Worm (Caenorhabditis elegans) whole organism, L4 larva: ENCODE measurements around the gene ZK757.2.

ENCODE experiments used
- D1046.2 ChIP-seq: fragments of 200-800 bp; sonication (Bioruptor generic); IDR thresholded peaks from 2 replicates; pipeline ENCODE4 v1.3.6; 2022; ENCODE audit warnings: missing genetic modification characterization, missing compliant biosample characterization
- F26F4.8 ChIP-seq: fragments of 200-800 bp; sonication (Bioruptor generic); conservative IDR thresholded peaks from 2 replicates; pipeline ENCODE4 v1.3.6; 2022; ENCODE audit warnings: missing genetic modification characterization, missing compliant biosample characterization
- F37D6.2 ChIP-seq: sonication (generic microtip); optimal IDR thresholded peaks from 2 replicates; lab custom pipeline; 2016; ENCODE audit warnings: mild to moderate bottlenecking, missing genetic modification characterization, missing compliant biosample characterization
- F44E2.7 ChIP-seq: fragments of 200-800 bp; sonication (Bioruptor generic); IDR thresholded peaks from 2 replicates; pipeline ENCODE4 v2.1.2; 2022; ENCODE audit warnings: missing genetic modification characterization, missing compliant biosample characterization
- F49E8.2 ChIP-seq: sonication (generic microtip); optimal IDR thresholded peaks from 2 replicates; lab custom pipeline; 2016; ENCODE audit warnings: missing compliant biosample characterization, mild to moderate bottlenecking, missing genetic modification characterization, borderline replicate concordance
- Y48G9A.11 ChIP-seq: fragments of 200-800 bp; sonication (Bioruptor generic); IDR thresholded peaks from 2 replicates; pipeline ENCODE4 v1.3.6; 2022; ENCODE audit warnings: missing genetic modification reagents, missing genetic modification characterization, missing compliant biosample characterization
- Y75B8A.6 ChIP-seq: fragments of 200-800 bp; sonication (Bioruptor generic); IDR thresholded peaks from 2 replicates; pipeline ENCODE4 v1.3.6; 2022; ENCODE audit warnings: missing genetic modification reagents, missing genetic modification characterization, missing compliant biosample characterization
- ZK337.2 ChIP-seq: fragments of 200-800 bp; sonication (Bioruptor generic); IDR thresholded peaks from 2 replicates; pipeline ENCODE4 v1.3.6; 2022; ENCODE audit warnings: missing genetic modification reagents, missing genetic modification characterization, missing compliant biosample characterization
- ZK546.5 ChIP-seq, 2 experiments: sonication (generic microtip); optimal IDR thresholded peaks; 2 replicates each; lab custom pipeline; 2017; ENCODE audit warnings: missing biosample characterization in 2 of 2, missing genetic modification characterization in 2 of 2
- aha-1 ChIP-seq: fragments of 150-350 bp; peaks from one replicate; lab custom pipeline; 2014; ENCODE audit warnings: missing biosample characterization, missing genetic modification characterization
- aly-2 ChIP-seq: sonication (generic microtip); optimal IDR thresholded peaks from 2 replicates; lab custom pipeline; 2018; ENCODE audit warnings: missing biosample characterization, missing genetic modification characterization
- attf-4 ChIP-seq: sonication (generic microtip); optimal IDR thresholded peaks from 3 replicates; lab custom pipeline; 2017; ENCODE audit warnings: missing biosample characterization, missing genetic modification characterization
- ceh-20 ChIP-seq: fragments of 200-800 bp; sonication (Bioruptor generic); IDR thresholded peaks from 2 replicates; pipeline ENCODE4 v1.3.6; 2022; ENCODE audit warnings: missing genetic modification reagents, missing genetic modification characterization, missing compliant biosample characterization
- ceh-28 ChIP-seq: fragments of 150-350 bp; optimal IDR thresholded peaks from 2 replicates; lab custom pipeline; 2014; ENCODE audit warnings: missing biosample characterization, missing genetic modification reagents, missing genetic modification characterization
- ceh-62 ChIP-seq: sonication (generic microtip); optimal IDR thresholded peaks from 2 replicates; lab custom pipeline; 2017; ENCODE audit warnings: missing biosample characterization, missing genetic modification characterization
- daf-12 ChIP-seq: fragments of 150-350 bp; optimal IDR thresholded peaks from 2 replicates; lab custom pipeline; 2014; ENCODE audit warnings: missing biosample characterization, missing genetic modification reagents, missing genetic modification characterization
- daf-19 ChIP-seq: fragments of 200-800 bp; sonication (Bioruptor generic); conservative IDR thresholded peaks from 2 replicates; pipeline ENCODE4 v1.3.6; 2022; ENCODE audit warnings: missing genetic modification characterization, missing compliant biosample characterization
- dmd-6 ChIP-seq: fragments of 200-800 bp; sonication (Bioruptor generic); IDR thresholded peaks from 2 replicates; pipeline ENCODE4 v1.3.6; 2022; ENCODE audit warnings: missing genetic modification reagents, missing genetic modification characterization, missing compliant biosample characterization
- dmd-8 ChIP-seq: fragments of 200-800 bp; sonication (Bioruptor generic); IDR thresholded peaks from 2 replicates; pipeline ENCODE4 v1.3.6; 2022; ENCODE audit warnings: missing genetic modification characterization, missing compliant biosample characterization
- dmd-9 ChIP-seq: fragments of 200-800 bp; sonication (Bioruptor generic); IDR thresholded peaks from 2 replicates; pipeline ENCODE4 v1.3.6; 2022; ENCODE audit warnings: missing genetic modification reagents, missing genetic modification characterization, missing compliant biosample characterization
- dpl-1 ChIP-seq: fragments of 150-350 bp; optimal IDR thresholded peaks from 2 replicates; lab custom pipeline; 2014; ENCODE audit warnings: missing biosample characterization, missing genetic modification reagents, missing genetic modification characterization
- egl-27 ChIP-seq: sonication (generic microtip); optimal IDR thresholded peaks from 3 replicates; lab custom pipeline; 2017; ENCODE audit warnings: missing biosample characterization, missing genetic modification reagents, missing genetic modification characterization
- egl-43 ChIP-seq: fragments of 200-800 bp; sonication (Bioruptor generic); IDR thresholded peaks from 2 replicates; pipeline ENCODE4 v1.3.6; 2022; ENCODE audit warnings: missing genetic modification reagents, missing genetic modification characterization, missing compliant biosample characterization
- fos-1 ChIP-seq: fragments of 150-350 bp; optimal IDR thresholded peaks from 2 replicates; lab custom pipeline; 2014; ENCODE audit warnings: missing biosample characterization, missing genetic modification characterization
- gei-8 ChIP-seq: fragments of 200-800 bp; sonication (Bioruptor generic); optimal IDR thresholded peaks from 2 replicates; lab custom pipeline; 2018; ENCODE audit warnings: mild to moderate bottlenecking, missing genetic modification characterization, missing compliant biosample characterization
- hif-1 ChIP-seq, 2 experiments: sonication (generic microtip); optimal IDR thresholded peaks; 2 replicates each; lab custom pipeline; 2016 to 2017; ENCODE audit warnings: missing compliant biosample characterization in 2 of 2, missing genetic modification characterization in 2 of 2, missing genetic modification reagents in 2 of 2, missing genotype in 2 of 2, mild to moderate bottlenecking in 1 of 2
- hlh-30 ChIP-seq: sonication (generic microtip); optimal IDR thresholded peaks from 2 replicates; lab custom pipeline; 2017; ENCODE audit warnings: antibody characterized with exemption, mild to moderate bottlenecking, missing genetic modification characterization, missing compliant biosample characterization; ENCODE audit not compliant: insufficient read depth
- hmg-1.1 ChIP-seq: fragments of 200-800 bp; sonication (Bioruptor generic); IDR thresholded peaks from 2 replicates; pipeline ENCODE4 v1.3.6; 2022; ENCODE audit warnings: missing genetic modification reagents, missing genetic modification characterization, missing compliant biosample characterization
- jun-1 ChIP-seq: fragments of 150-350 bp; optimal IDR thresholded peaks from 2 replicates; lab custom pipeline; 2014; ENCODE audit warnings: missing biosample characterization, missing genetic modification reagents, missing genetic modification characterization
- lin-15B ChIP-seq: fragments of 150-350 bp; sonication (generic microtip); optimal IDR thresholded peaks from 3 replicates; lab custom pipeline; 2014; ENCODE audit warnings: missing biosample characterization, missing genetic modification characterization
- lsy-2 ChIP-seq, 2 experiments: fragments of 150-350 bp in 1 of 2; sonication (generic microtip) in 1 of 2; optimal IDR thresholded peaks; 2 replicates each; lab custom pipeline; 2014 to 2017; ENCODE audit warnings: missing biosample characterization in 2 of 2, missing genetic modification characterization in 2 of 2
- madf-9 ChIP-seq: fragments of 200-800 bp; sonication (Bioruptor generic); conservative IDR thresholded peaks from 2 replicates; pipeline ENCODE4 v1.3.6; 2022; ENCODE audit warnings: missing genetic modification reagents, missing genetic modification characterization, missing compliant biosample characterization
- mxl-2 ChIP-seq: fragments of 200-800 bp; sonication (Bioruptor generic); conservative IDR thresholded peaks from 2 replicates; pipeline ENCODE4 v1.3.6; 2022; ENCODE audit warnings: missing genetic modification reagents, missing genetic modification characterization, missing compliant biosample characterization
- nhr-11 ChIP-seq: fragments of 150-350 bp; optimal IDR thresholded peaks from 2 replicates; lab custom pipeline; 2014; ENCODE audit warnings: missing biosample characterization, missing genetic modification characterization
- nhr-111 ChIP-seq: fragments of 200-800 bp; sonication (Bioruptor generic); optimal IDR thresholded peaks from 2 replicates; lab custom pipeline; 2018; ENCODE audit warnings: mild to moderate bottlenecking, missing genetic modification characterization, missing compliant biosample characterization
- nhr-25 ChIP-seq: sonication (generic microtip); optimal IDR thresholded peaks from 2 replicates; lab custom pipeline; 2017; ENCODE audit warnings: missing genetic modification characterization, mild to moderate bottlenecking, missing compliant biosample characterization, antibody characterized with exemption, moderate library complexity, borderline replicate concordance; ENCODE audit not compliant: insufficient read depth
- pqm-1 ChIP-seq: sonication (generic microtip); optimal IDR thresholded peaks from 2 replicates; lab custom pipeline; 2017; ENCODE audit warnings: missing biosample characterization, missing genetic modification characterization
- rbr-2 ChIP-seq: sonication (generic microtip); optimal IDR thresholded peaks from 2 replicates; lab custom pipeline; 2016; ENCODE audit warnings: missing genotype, missing genetic modification characterization, missing compliant biosample characterization
- skn-1 ChIP-seq: fragments of 150-350 bp; optimal IDR thresholded peaks from 2 replicates; lab custom pipeline; 2014; ENCODE audit warnings: missing biosample characterization, missing genetic modification characterization
- snpc-1.2 ChIP-seq: fragments of 200-800 bp; sonication (Bioruptor generic); IDR thresholded peaks from 2 replicates; pipeline ENCODE4 v1.3.6; 2022; ENCODE audit warnings: missing genetic modification reagents, missing genetic modification characterization, missing compliant biosample characterization
- snpc-4 ChIP-seq: fragments of 150-350 bp; optimal IDR thresholded peaks from 2 replicates; lab custom pipeline; 2014; ENCODE audit warnings: missing biosample characterization, missing genetic modification characterization
- spr-3 ChIP-seq: fragments of 200-800 bp; sonication (Bioruptor generic); optimal IDR thresholded peaks from 2 replicates; lab custom pipeline; 2018; ENCODE audit warnings: mild to moderate bottlenecking, missing genetic modification characterization, missing compliant biosample characterization
- tag-97 ChIP-seq: fragments of 200-800 bp; sonication (Bioruptor generic); IDR thresholded peaks from 2 replicates; pipeline ENCODE4 v1.3.6; 2022; ENCODE audit warnings: missing genetic modification characterization, missing compliant biosample characterization
- unc-130 ChIP-seq: sonication (generic microtip); optimal IDR thresholded peaks from 2 replicates; lab custom pipeline; 2016; ENCODE audit warnings: missing genetic modification reagents, missing genetic modification characterization, missing compliant biosample characterization
- unc-39 ChIP-seq: sonication (generic microtip); optimal IDR thresholded peaks from 2 replicates; lab custom pipeline; 2017; ENCODE audit warnings: missing biosample characterization, missing genetic modification characterization
- zag-1 ChIP-seq: fragments of 150-350 bp; optimal IDR thresholded peaks from 2 replicates; lab custom pipeline; 2014; ENCODE audit warnings: missing biosample characterization, missing genetic modification characterization
- zfp-3 ChIP-seq: fragments of 200-800 bp; sonication (Bioruptor generic); conservative IDR thresholded peaks from 2 replicates; pipeline ENCODE4 v1.3.6; 2022; ENCODE audit warnings: missing genetic modification reagents, missing genetic modification characterization, missing compliant biosample characterization
- zip-11 ChIP-seq: fragments of 200-800 bp; sonication (Bioruptor generic); IDR thresholded peaks from 2 replicates; pipeline ENCODE4 v1.3.6; 2022; ENCODE audit warnings: missing genetic modification characterization, missing compliant biosample characterization
- zip-2 ChIP-seq: fragments of 150-350 bp; optimal IDR thresholded peaks from 2 replicates; lab custom pipeline; 2014; ENCODE audit warnings: missing biosample characterization, missing genetic modification characterization
- ztf-11 ChIP-seq: fragments of 150-350 bp; optimal IDR thresholded peaks from 2 replicates; lab custom pipeline; 2014; ENCODE audit warnings: missing biosample characterization, missing genetic modification characterization
- ztf-7 ChIP-seq: fragments of 150-350 bp; optimal IDR thresholded peaks from 2 replicates; lab custom pipeline; 2014; ENCODE audit warnings: missing biosample characterization, missing genetic modification characterization

Gene ZK757.2

DNA sequence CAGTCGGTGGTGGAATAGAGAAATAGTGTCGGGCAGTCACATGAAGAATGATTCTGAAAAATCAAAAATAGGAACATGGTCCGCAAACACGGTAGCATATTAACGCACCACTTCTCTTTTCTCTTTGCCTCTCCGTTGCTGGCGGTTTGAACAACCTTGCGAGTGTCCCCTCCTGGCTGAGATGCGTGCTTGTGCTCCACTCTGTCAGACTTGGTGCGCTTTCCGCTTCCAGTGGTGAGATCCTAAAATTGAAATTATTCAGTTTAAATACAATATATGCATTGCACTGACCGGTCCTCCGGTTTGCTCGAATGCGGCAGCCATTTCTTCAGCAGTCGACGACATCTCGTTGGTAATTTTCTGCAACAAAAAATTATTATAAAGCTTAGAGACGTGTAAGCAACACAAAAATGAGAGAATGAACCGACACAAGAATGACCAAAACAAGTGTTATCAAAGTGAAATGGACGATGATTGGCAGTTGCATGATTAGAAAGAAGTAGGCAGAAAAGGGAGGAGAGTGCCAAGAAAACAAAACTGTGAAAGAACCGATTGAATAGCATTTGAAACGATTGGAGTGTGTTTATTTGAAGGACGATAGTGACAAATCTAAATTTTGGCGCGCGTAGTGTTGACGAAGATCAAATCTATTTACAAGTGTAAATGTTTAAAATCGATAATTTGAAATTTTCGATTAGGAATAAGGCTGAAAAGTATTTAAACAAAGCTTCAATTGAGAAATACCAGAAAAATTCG lies 53.5 kb downstream of the ZK757.2 start, which contains the start of gene ZK632.9 (continued):
- TF ChIP-seq fos-1, result no peak
- TF ChIP-seq daf-19 (GFP tag; lab: Robert Waterston, UW), result no peak
- no peak for TF ChIP-seq pqm-1
- no peak for TF ChIP-seq unc-130
- no peak for TF ChIP-seq zip-11 (GFP tag; lab: Robert Waterston, UW)
- no peak for TF ChIP-seq spr-3 (GFP tag; lab: Kevin White, UChicago)
- no peak for TF ChIP-seq ceh-20 (GFP tag; lab: Robert Waterston, UW)
- no peak for TF ChIP-seq madf-9 (GFP tag; lab: Robert Waterston, UW)
- no peak for TF ChIP-seq rbr-2 (tag; lab: Kevin White, UChicago)
- no peak for TF ChIP-seq ceh-62 (tag; lab: Kevin White, UChicago)
- no peak for TF ChIP-seq aha-1 (tag; lab: Kevin White, UChicago)
- no peak for TF ChIP-seq F26F4.8 (GFP tag; lab: Robert Waterston, UW)
- TF ChIP-seq daf-12 (tag; lab: Kevin White, UChicago), result no peak
- TF ChIP-seq egl-27, result no peak
- 0 out of 2 replicates have a peak, but pooled peaks have one; percentile 34 for TF ChIP-seq snpc-1.2
- TF ChIP-seq snpc-4 (tag; lab: Kevin White, UChicago), result no peak
- no peak for TF ChIP-seq ZK337.2 (GFP tag; lab: Robert Waterston, UW)
- no peak for TF ChIP-seq nhr-11 (tag; lab: Kevin White, UChicago)
- no peak for TF ChIP-seq ZK546.5 (tag; optimal IDR thresholded peaks at IDR 0.05; lab: Kevin White, UChicago)
- TF ChIP-seq gei-8, result no peak
- TF ChIP-seq dpl-1 (GFP tag; lab: Kevin White, UChicago), result peak; percentile 10
- TF ChIP-seq dmd-9 (GFP tag; lab: Robert Waterston, UW), result no peak
- peak; percentile 70; the same call in 1 of the 2 replicates for TF ChIP-seq Y75B8A.6 (GFP tag; lab: Robert Waterston, UW)
- no peak for TF ChIP-seq attf-4 (tag; lab: Kevin White, UChicago)
- TF ChIP-seq hlh-30 (tag; lab: Kevin White, UChicago), result no peak
- TF ChIP-seq egl-43 (GFP tag; lab: Robert Waterston, UW), result peak; percentile 54
- no peak for TF ChIP-seq D1046.2 (GFP tag; lab: Robert Waterston, UW)
- no peak for TF ChIP-seq ztf-7 (tag; lab: Kevin White, UChicago)
- no peak for TF ChIP-seq dmd-8 (GFP tag; lab: Robert Waterston, UW)
- TF ChIP-seq lsy-2 (tag; optimal IDR thresholded peaks at IDR 0.05; lab: Kevin White, UChicago), result no peak
- TF ChIP-seq unc-39 (tag; lab: Kevin White, UChicago), result no peak
- TF ChIP-seq nhr-111 (GFP tag; lab: Kevin White, UChicago), result no peak
- no peak for TF ChIP-seq aly-2 (tag; lab: Kevin White, UChicago)
- no peak for TF ChIP-seq F37D6.2 (tag; lab: Kevin White, UChicago)
- TF ChIP-seq dmd-6, result peak; percentile 48
- no peak for TF ChIP-seq zag-1
- no peak for TF ChIP-seq tag-97 (GFP tag; lab: Robert Waterston, UW)
- no peak for TF ChIP-seq hmg-1.1 (GFP tag; lab: Robert Waterston, UW)
- no peak for TF ChIP-seq lin-15B (tag; lab: Kevin White, UChicago)
- no peak for TF ChIP-seq ztf-11 (tag; lab: Kevin White, UChicago)
- TF ChIP-seq skn-1 (tag; lab: Kevin White, UChicago), result no peak
- no peak for TF ChIP-seq zip-2 (tag; lab: Kevin White, UChicago)
- no peak for TF ChIP-seq zfp-3 (GFP tag; lab: Robert Waterston, UW)
- no peak for TF ChIP-seq mxl-2 (GFP tag; lab: Robert Waterston, UW)
- TF ChIP-seq F44E2.7, result no peak
- TF ChIP-seq ceh-28, result peak; percentile 26
- TF ChIP-seq F49E8.2 (tag; lab: Kevin White, UChicago), result no peak
- no peak for TF ChIP-seq Y48G9A.11 (GFP tag; lab: Robert Waterston, UW)
- no peak for TF ChIP-seq nhr-25
- TF ChIP-seq jun-1 (tag; lab: Kevin White, UChicago), result no peak
- TF ChIP-seq hif-1 (tag; optimal IDR thresholded peaks at IDR 0.05; lab: Kevin White, UChicago), result no peak
